Worm (Caenorhabditis elegans): ENCODE results near the gene F31F6.3.

Gene F31F6.3

DNA sequence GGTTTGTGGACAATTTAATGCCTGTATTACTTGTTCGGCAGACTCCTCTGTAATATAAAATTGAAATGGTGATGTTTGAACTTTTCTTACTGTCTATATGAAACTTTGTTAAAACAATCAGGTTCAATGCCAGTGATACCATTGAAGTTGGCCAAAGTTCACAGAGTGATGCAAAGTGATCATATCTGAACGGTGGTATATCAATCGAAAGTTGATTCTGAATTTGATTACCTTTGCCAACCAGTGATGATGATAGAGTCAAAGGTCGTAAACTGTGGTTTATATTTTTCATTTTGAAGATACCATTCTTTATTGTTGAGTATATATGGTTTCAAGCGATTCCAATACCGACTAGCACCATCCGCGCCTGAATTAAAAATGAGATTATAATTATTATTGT is 30.8 kb upstream of the F31F6.3 start:
- no peak for TF ChIP-seq tbx-11 (GFP tag; IDR thresholded peaks at IDR 0.05)
- no peak for TF ChIP-seq tbx-37 (GFP tag; conservative IDR thresholded peaks at IDR 0.05)
- TF ChIP-seq flt-1 (GFP tag; IDR thresholded peaks at IDR 0.05): no peak
- no peak for TF ChIP-seq scrt-1 (GFP tag; IDR thresholded peaks at IDR 0.05)
- TF ChIP-seq F13C5.2 (tag; optimal IDR thresholded peaks at IDR 0.05): no peak
- TF ChIP-seq ama-1 (optimal IDR thresholded peaks at IDR 0.05): no peak
- TF ChIP-seq hmbx-1 (tag; optimal IDR thresholded peaks at IDR 0.05): no peak
- TF ChIP-seq sea-1 (GFP tag; conservative IDR thresholded peaks at IDR 0.05): no peak
- no peak for TF ChIP-seq ets-7 (tag; optimal IDR thresholded peaks at IDR 0.05)

DNA sequence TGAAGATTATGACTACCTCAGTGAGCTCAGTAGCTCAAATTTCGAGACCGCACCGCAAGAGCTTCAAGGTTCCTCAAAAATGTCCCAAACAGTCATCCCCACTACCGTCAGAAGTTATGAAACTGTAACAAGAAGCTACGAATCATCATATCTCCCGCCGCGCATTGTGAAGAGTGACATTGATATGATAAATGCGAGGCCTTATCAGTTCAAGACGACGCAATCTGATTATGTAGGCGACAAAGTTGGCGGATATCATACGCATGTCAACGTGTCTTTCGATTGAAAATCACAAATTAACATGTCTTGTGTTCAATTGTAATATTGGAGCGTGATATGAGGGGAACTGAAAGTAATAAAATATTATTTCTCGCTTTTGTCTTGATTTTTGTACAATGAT is 27.8 kb upstream of the F31F6.3 start:
- no peak for TF ChIP-seq ama-1 (optimal IDR thresholded peaks at IDR 0.05)
- TF ChIP-seq pes-1 (GFP tag; IDR thresholded peaks at IDR 0.05): no peak
- TF ChIP-seq aly-1 (tag; optimal IDR thresholded peaks at IDR 0.05): no peak
- no peak for TF ChIP-seq flt-1 (GFP tag; IDR thresholded peaks at IDR 0.05)
- no peak for TF ChIP-seq B0310.2 (tag; optimal IDR thresholded peaks at IDR 0.05)
- no peak for TF ChIP-seq tbx-11 (GFP tag; IDR thresholded peaks at IDR 0.05)
- TF ChIP-seq ceh-13 (GFP tag; optimal IDR thresholded peaks at IDR 0.05): no peak
- no peak for TF ChIP-seq tbx-37 (GFP tag; conservative IDR thresholded peaks at IDR 0.05)
- no peak for TF ChIP-seq hmbx-1 (tag; optimal IDR thresholded peaks at IDR 0.05)
- no peak for TF ChIP-seq hnd-1 (tag; optimal IDR thresholded peaks at IDR 0.05)
- no peak for TF ChIP-seq tra-4 (tag; optimal IDR thresholded peaks at IDR 0.05)
- TF ChIP-seq ceh-36 (tag; optimal IDR thresholded peaks at IDR 0.05): no peak
- no peak for TF ChIP-seq F13C5.2 (tag; optimal IDR thresholded peaks at IDR 0.05)
- no peak for TF ChIP-seq sea-1 (GFP tag; conservative IDR thresholded peaks at IDR 0.05)
- TF ChIP-seq hmg-4 (GFP tag; optimal IDR thresholded peaks at IDR 0.05): no peak
- no peak for TF ChIP-seq scrt-1 (GFP tag; IDR thresholded peaks at IDR 0.05)
- no peak for TF ChIP-seq ets-7 (tag; optimal IDR thresholded peaks at IDR 0.05)

DNA sequence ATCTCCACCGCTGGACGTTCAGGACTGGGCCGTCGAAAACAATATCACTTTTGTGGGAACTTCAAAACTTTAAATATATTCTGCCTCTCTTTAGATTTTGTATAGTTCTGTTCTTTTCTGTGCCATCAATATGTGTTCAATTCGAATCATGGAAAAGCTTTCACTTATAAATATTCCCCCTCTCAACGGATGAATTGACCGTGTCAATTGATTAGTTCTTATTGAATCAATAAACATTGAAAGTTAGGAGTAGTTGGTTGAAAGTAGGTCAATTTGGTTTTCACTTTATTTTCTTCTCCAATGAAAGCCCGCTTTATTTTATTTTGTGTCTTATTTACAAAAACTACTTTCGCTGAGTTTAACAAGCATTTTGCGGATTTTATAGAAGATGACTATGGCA is 25.5 kb upstream of the F31F6.3 start, which contains the start of gene lips-8:
TSS of gene lips-8 (plus strand) at position 301 of the 400 bp plus-strand sequence.
- no peak for TF ChIP-seq F13C5.2 (tag; optimal IDR thresholded peaks at IDR 0.05)
- TF ChIP-seq ceh-13 (GFP tag; optimal IDR thresholded peaks at IDR 0.05): no peak
- TF ChIP-seq aly-1 (tag; optimal IDR thresholded peaks at IDR 0.05): no peak
- TF ChIP-seq scrt-1 (GFP tag; IDR thresholded peaks at IDR 0.05): no peak

DNA sequence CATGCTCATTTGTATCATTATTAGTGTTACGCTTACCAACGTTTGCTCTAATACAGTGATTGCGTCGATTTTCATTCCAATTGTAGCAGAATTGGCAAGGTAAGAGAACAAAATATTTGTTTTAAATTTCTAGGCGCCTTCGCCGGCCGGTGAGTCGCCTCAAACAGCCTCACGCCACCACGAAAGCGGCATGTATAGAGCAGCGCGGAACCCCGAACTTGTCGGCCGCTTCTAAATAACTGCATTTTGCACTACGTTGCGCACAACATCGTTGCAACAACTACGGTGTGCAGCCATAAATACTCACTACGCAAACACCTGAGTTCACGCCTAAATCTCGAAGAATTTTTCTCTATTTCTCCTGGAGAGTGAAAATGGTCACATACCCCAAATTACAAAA is 24.5 kb upstream of the F31F6.3 start:
- TF ChIP-seq ama-1 (optimal IDR thresholded peaks at IDR 0.05) (no peak), hmg-4 (GFP tag; optimal IDR thresholded peaks at IDR 0.05) (no peak), ets-7 (tag; optimal IDR thresholded peaks at IDR 0.05) (no peak), tra-4 (tag; optimal IDR thresholded peaks at IDR 0.05) (no peak), F13C5.2 (tag; optimal IDR thresholded peaks at IDR 0.05) (no peak), B0310.2 (tag; optimal IDR thresholded peaks at IDR 0.05) (no peak)

DNA sequence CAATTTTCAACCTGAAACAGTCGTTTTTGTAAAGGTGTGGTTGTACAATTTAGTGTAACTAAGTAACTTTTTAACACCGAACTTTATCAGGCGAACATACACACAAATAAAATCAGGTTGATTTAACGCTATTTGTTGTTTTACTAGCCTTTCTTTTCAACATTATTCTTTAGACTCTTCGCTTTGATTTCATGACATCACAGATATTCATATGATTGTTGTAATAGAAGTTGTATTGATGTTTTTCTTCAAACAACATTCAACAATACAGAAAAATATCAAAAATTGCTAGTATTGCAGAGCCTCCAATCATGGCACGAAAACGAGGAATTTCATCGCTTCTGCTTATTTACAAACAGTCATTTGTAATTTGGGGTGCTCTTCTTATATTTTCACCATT is 22.2 kb upstream of the F31F6.3 start, which contains the start of gene nac-1:
TSS of gene nac-1 (plus strand) at position 301 of the 400 bp plus-strand sequence.
- TF ChIP-seq tra-4 (tag; optimal IDR thresholded peaks at IDR 0.05): no peak
- no peak for TF ChIP-seq B0310.2 (tag; optimal IDR thresholded peaks at IDR 0.05)
- no peak for TF ChIP-seq F13C5.2 (tag; optimal IDR thresholded peaks at IDR 0.05)
- TF ChIP-seq aly-1 (tag; optimal IDR thresholded peaks at IDR 0.05): no peak
- TF ChIP-seq ceh-13 (GFP tag; optimal IDR thresholded peaks at IDR 0.05): no peak
- TF ChIP-seq hmg-4 (GFP tag; optimal IDR thresholded peaks at IDR 0.05): no peak
- no peak for TF ChIP-seq hnd-1 (tag; optimal IDR thresholded peaks at IDR 0.05)
- no peak for TF ChIP-seq ama-1 (optimal IDR thresholded peaks at IDR 0.05)
- TF ChIP-seq flt-1 (GFP tag; IDR thresholded peaks at IDR 0.05): no peak
- TF ChIP-seq ets-7 (tag; optimal IDR thresholded peaks at IDR 0.05): no peak
- no peak for TF ChIP-seq tbx-11 (GFP tag; IDR thresholded peaks at IDR 0.05)
- TF ChIP-seq pes-1 (GFP tag; IDR thresholded peaks at IDR 0.05): no peak
- no peak for TF ChIP-seq scrt-1 (GFP tag; IDR thresholded peaks at IDR 0.05)
- TF ChIP-seq sea-1 (GFP tag; conservative IDR thresholded peaks at IDR 0.05): no peak

DNA sequence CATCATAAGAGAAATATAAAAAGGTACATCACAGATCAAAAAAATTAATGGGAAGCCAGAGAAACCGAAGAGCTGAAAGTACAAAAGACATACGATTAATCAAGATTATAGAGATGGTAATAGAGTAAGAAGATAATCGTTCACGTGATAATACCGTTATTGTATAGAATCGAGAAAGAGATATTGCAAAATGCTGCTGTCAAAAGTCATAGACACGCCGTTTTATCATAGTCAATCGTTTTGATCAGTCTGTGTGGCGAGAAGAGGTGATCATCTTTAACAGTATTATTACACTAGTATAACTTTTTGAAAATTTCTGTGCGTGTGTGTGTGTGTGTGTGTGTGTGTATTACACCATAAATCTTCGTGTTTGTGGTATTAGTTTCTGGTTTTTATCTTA is 21.7 kb upstream of the F31F6.3 start:
- TF ChIP-seq ama-1 (optimal IDR thresholded peaks at IDR 0.05): no peak
- no peak for TF ChIP-seq hnd-1 (tag; optimal IDR thresholded peaks at IDR 0.05)
- TF ChIP-seq tbx-37 (GFP tag; conservative IDR thresholded peaks at IDR 0.05): no peak
- TF ChIP-seq F13C5.2 (tag; optimal IDR thresholded peaks at IDR 0.05): no peak
- TF ChIP-seq tra-4 (tag; optimal IDR thresholded peaks at IDR 0.05): no peak
- TF ChIP-seq scrt-1 (GFP tag; IDR thresholded peaks at IDR 0.05): no peak
- no peak for TF ChIP-seq tbx-11 (GFP tag; IDR thresholded peaks at IDR 0.05)
- no peak for TF ChIP-seq ets-7 (tag; optimal IDR thresholded peaks at IDR 0.05)
- TF ChIP-seq hmbx-1 (tag; optimal IDR thresholded peaks at IDR 0.05): no peak
- TF ChIP-seq aly-1 (tag; optimal IDR thresholded peaks at IDR 0.05): no peak
- TF ChIP-seq flt-1 (GFP tag; IDR thresholded peaks at IDR 0.05): no peak
- TF ChIP-seq ceh-36 (tag; optimal IDR thresholded peaks at IDR 0.05): no peak
- TF ChIP-seq B0310.2 (tag; optimal IDR thresholded peaks at IDR 0.05): no peak
- TF ChIP-seq pes-1 (GFP tag; IDR thresholded peaks at IDR 0.05): no peak

DNA sequence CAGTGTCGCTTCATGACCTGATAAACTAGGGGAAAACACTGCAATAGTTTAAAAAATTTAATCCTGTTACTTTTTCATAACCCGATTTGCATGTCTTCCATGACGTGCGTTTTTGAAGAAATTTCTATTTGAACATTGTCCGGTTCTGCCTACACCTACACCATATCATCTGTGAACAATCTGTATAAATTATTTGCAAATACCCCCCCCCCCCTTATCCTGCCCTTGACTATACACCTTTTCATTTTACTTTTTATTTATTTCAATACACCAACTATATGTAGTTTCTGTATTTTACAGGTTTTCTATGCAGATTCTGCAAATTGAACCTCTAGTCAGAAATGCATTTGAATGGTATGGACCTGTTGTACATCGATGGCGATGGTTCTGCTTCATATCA is 15.5 kb upstream of the F31F6.3 start, which contains the start of gene daf-6:
TSS of gene daf-6 (plus strand) at position 301 of the 400 bp plus-strand sequence.
- no peak for TF ChIP-seq ama-1 (optimal IDR thresholded peaks at IDR 0.05)
- TF ChIP-seq aly-1 (tag; optimal IDR thresholded peaks at IDR 0.05): no peak
- no peak for TF ChIP-seq B0310.2 (tag; optimal IDR thresholded peaks at IDR 0.05)

DNA sequence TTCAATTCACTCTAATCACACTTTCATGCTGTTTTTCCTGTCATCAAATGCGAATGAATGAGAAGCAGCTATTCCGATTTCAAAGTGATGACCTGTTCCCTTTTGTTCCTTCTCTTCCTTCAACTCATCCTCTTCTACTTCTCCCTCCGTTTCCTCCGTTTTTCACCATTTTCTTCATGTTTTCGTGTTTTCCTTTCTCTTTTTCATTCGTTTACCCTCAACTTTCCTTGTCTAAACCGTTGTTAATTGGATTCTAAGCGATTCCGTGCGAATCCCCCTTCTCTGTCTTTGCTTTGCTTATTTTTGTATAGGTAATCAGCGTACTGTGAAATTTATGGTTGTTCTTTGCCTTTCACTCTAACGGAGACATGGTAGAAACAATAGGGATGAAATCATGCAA is 13.2 kb upstream of the F31F6.3 start:
- TF ChIP-seq hmbx-1 (tag; optimal IDR thresholded peaks at IDR 0.05) (no peak), ama-1 (optimal IDR thresholded peaks at IDR 0.05) (no peak), aly-1 (tag; optimal IDR thresholded peaks at IDR 0.05) (no peak), pes-1 (GFP tag; IDR thresholded peaks at IDR 0.05) (no peak), scrt-1 (GFP tag; IDR thresholded peaks at IDR 0.05) (no peak), flt-1 (GFP tag; IDR thresholded peaks at IDR 0.05) (no peak), B0310.2 (tag; optimal IDR thresholded peaks at IDR 0.05) (no peak), hmg-4 (GFP tag; optimal IDR thresholded peaks at IDR 0.05) (no peak), tbx-11 (GFP tag; IDR thresholded peaks at IDR 0.05) (no peak)

Measured in whole organism, early embryonic.